Worm (Caenorhabditis elegans): ENCODE data around the gene rps-30.

DNA sequence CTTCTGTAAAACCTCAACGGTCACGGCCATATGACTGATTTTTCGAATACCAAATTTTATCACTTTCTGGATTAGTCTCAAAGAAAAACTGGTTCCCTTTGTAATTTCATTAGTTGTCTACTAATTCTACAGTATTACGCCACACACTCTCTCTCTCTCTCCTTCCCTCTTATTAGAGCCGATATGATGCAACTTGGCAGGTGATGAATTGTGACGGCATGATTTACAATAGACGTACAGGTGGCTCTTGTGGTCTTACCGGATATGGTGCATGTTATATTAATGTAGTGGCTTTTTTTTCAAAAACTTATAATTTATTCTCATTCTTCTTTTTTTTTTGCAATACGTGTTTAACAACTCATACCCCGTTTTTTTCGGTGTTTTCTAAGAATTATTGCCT, 34.5 kb upstream of the rps-30 start:
- TF ChIP-seq tab-1 (GFP tag; IDR thresholded peaks at IDR 0.05) (no peak), flt-1 (GFP tag; IDR thresholded peaks at IDR 0.05) (no peak)
